Worm (Caenorhabditis elegans): ENCODE results near the gene abl-1.

Gene abl-1

ce11 chrX:10656604-10657003 lies 32.6 kb upstream of the abl-1 start:
- peak; percentile 14 for TF ChIP-seq nfya-1 (tag; optimal IDR thresholded peaks at IDR 0.05)
- no peak for TF ChIP-seq ceh-30 (tag; optimal IDR thresholded peaks at IDR 0.05)

DNA sequence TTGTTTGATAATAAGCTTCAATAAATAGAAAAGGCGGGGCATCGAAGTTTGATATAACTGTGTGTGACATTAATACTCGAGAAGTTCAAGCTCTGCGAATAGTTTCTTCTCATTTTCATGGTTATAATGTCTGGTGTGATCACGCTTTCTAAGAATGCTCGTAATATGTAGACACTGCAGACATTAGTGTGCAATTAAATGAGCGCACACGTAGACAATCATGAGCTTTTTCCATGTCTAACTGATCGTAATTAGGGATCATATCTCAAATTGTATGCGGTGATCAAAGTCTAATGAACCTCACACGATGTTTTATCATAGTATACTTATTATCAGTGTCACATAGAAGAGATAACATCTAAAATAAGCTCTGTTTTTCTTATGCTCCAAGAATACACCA lies 26.1 kb upstream of the abl-1 start:
- no peak for TF ChIP-seq Y22D7AL.16 (tag; optimal IDR thresholded peaks at IDR 0.05)
- TF ChIP-seq hlh-30 (tag; optimal IDR thresholded peaks at IDR 0.05; ENCODE audit: insufficient read depth), result no peak
- no peak for TF ChIP-seq pha-4 (tag; optimal IDR thresholded peaks at IDR 0.05)
- TF ChIP-seq C38D4.7 (GFP tag; optimal IDR thresholded peaks at IDR 0.05), result no peak
- peak; percentile 27 for TF ChIP-seq elt-2 (tag; optimal IDR thresholded peaks at IDR 0.05)

- TF ChIP-seq pha-2 (tag; optimal IDR thresholded peaks at IDR 0.05), result no peak
- TF ChIP-seq odd-2 (tag; optimal IDR thresholded peaks at IDR 0.05), result no peak
- TF ChIP-seq ceh-34 (tag; optimal IDR thresholded peaks at IDR 0.05), result no peak
- TF ChIP-seq tbx-7 (tag; optimal IDR thresholded peaks at IDR 0.05), result no peak
- no peak for TF ChIP-seq madf-2 (tag; optimal IDR thresholded peaks at IDR 0.05)
- TF ChIP-seq ceh-24 (tag; optimal IDR thresholded peaks at IDR 0.05), result no peak
- no peak for TF ChIP-seq nhr-11 (tag; optimal IDR thresholded peaks at IDR 0.05)
- no peak for TF ChIP-seq ceh-2 (tag; optimal IDR thresholded peaks at IDR 0.05)
- TF ChIP-seq ceh-48 (tag; optimal IDR thresholded peaks at IDR 0.05), result no peak
- TF ChIP-seq ceh-22 (tag; optimal IDR thresholded peaks at IDR 0.05), result no peak
- TF ChIP-seq ama-1 (optimal IDR thresholded peaks at IDR 0.05), result no peak
- no peak for TF ChIP-seq hlh-13 (GFP tag; optimal IDR thresholded peaks at IDR 0.05)
Observed at ce11 chrX:10647590-10648105, 23.6 kb upstream of the abl-1 start.

- TF ChIP-seq ets-4 (tag; optimal IDR thresholded peaks at IDR 0.05), result no peak
- no peak for TF ChIP-seq ceh-48 (tag; optimal IDR thresholded peaks at IDR 0.05)
- TF ChIP-seq fax-1 (tag; optimal IDR thresholded peaks at IDR 0.05), result no peak
- TF ChIP-seq gmeb-2 (tag; optimal IDR thresholded peaks at IDR 0.05), result no peak
- TF ChIP-seq Y22D7AL.16 (tag; optimal IDR thresholded peaks at IDR 0.05), result no peak
- no peak for TF ChIP-seq tbx-7 (tag; optimal IDR thresholded peaks at IDR 0.05)
- no peak for TF ChIP-seq hlh-6 (tag; optimal IDR thresholded peaks at IDR 0.05)
- no peak for TF ChIP-seq ceh-14 (tag; optimal IDR thresholded peaks at IDR 0.05)
- no peak for TF ChIP-seq ceh-18 (tag; optimal IDR thresholded peaks at IDR 0.05)
- TF ChIP-seq K02D7.2 (tag; optimal IDR thresholded peaks at IDR 0.05), result no peak
- no peak for TF ChIP-seq nhr-232 (tag; optimal IDR thresholded peaks at IDR 0.05)
- no peak for TF ChIP-seq che-1 (tag; optimal IDR thresholded peaks at IDR 0.05)
Observed at ce11 chrX:10645148-10645547, 21.1 kb upstream of the abl-1 start.

ce11 chrX:10640578-10640977 lies 16.6 kb upstream of the abl-1 start:
- TF ChIP-seq pros-1 (tag; optimal IDR thresholded peaks at IDR 0.05), result no peak
- TF ChIP-seq madf-2 (tag; optimal IDR thresholded peaks at IDR 0.05), result no peak

ce11 chrX:10639403-10639812 lies 15.4 kb upstream of the abl-1 start:
- TF ChIP-seq fkh-10 (GFP tag; optimal IDR thresholded peaks at IDR 0.05) (no peak), sox-2 (GFP tag; IDR thresholded peaks at IDR 0.05) (no peak), tbx-2 (tag; optimal IDR thresholded peaks at IDR 0.05) (no peak), C08G9.2 (tag; optimal IDR thresholded peaks at IDR 0.05) (no peak), mec-3 (tag; optimal IDR thresholded peaks at IDR 0.05; ENCODE audit: borderline replicate concordance) (no peak), sdc-2 (tag; optimal IDR thresholded peaks at IDR 0.05) (no peak)

Measured in whole organism, late embryonic.